Worm (Caenorhabditis elegans) whole organism, L4/young adult: ENCODE data around the gene vnut-1.

Experiments used
- W03F9.2 ChIP-seq: fragments of 150-350 bp; optimal IDR thresholded peaks from 2 replicates; lab custom pipeline; 2014; ENCODE audit warnings: missing biosample characterization, missing genetic modification characterization
- dao-5 ChIP-seq: sonication (generic microtip); optimal IDR thresholded peaks from 2 replicates; lab custom pipeline; 2016; ENCODE audit warnings: missing genotype, missing genetic modification characterization, moderate library complexity, missing compliant biosample characterization
- him-1 ChIP-seq: sonication (generic microtip); optimal IDR thresholded peaks from 2 replicates; lab custom pipeline; 2016; ENCODE audit warnings: missing genotype, missing genetic modification reagents, missing genetic modification characterization, missing compliant biosample characterization

- no peak for TF ChIP-seq him-1 (tag; lab: Kevin White, UChicago)
- no peak for TF ChIP-seq W03F9.2 (tag; lab: Kevin White, UChicago)
- TF ChIP-seq dao-5 (tag; lab: Kevin White, UChicago), result no peak
Observed at ce11 chrII:14537728-14538127, 48.1 kb downstream of the vnut-1 start, which contains the start of the genes clec-147 and C04H5.7.
